Fruit fly (Drosophila melanogaster): Measurements from ENCODE around the gene CG7742.

dm6 chr2L:5226891-5227554 is 12.1 kb upstream of the CG7742 start:
- TF ChIP-seq EcR (GFP tag; optimal IDR thresholded peaks at IDR 0.05) (no peak), psq (optimal IDR thresholded peaks at IDR 0.05) (no peak), CG8478 (optimal IDR thresholded peaks at IDR 0.05) (no peak), usp (GFP tag; optimal IDR thresholded peaks at IDR 0.05) (no peak)

Measured in whole organism.